Worm (Caenorhabditis elegans) whole organism, mixed stage, embryonic: ENCODE measurements around the gene K05G3.2.

ENCODE experiments used
- mab-5 ChIP-seq: fragments of 150-350 bp; optimal IDR thresholded peaks from 2 replicates; lab custom pipeline; 2014; ENCODE audit warnings: missing biosample characterization, missing genetic modification characterization
- nhr-28 ChIP-seq: fragments of 150-350 bp; optimal IDR thresholded peaks from 2 replicates; lab custom pipeline; 2014; ENCODE audit warnings: missing biosample characterization, missing genetic modification characterization
- unc-62 ChIP-seq: fragments of 150-350 bp; optimal IDR thresholded peaks from 2 replicates; lab custom pipeline; 2014; ENCODE audit warnings: missing biosample characterization, missing genetic modification reagents, missing genetic modification characterization

DNA sequence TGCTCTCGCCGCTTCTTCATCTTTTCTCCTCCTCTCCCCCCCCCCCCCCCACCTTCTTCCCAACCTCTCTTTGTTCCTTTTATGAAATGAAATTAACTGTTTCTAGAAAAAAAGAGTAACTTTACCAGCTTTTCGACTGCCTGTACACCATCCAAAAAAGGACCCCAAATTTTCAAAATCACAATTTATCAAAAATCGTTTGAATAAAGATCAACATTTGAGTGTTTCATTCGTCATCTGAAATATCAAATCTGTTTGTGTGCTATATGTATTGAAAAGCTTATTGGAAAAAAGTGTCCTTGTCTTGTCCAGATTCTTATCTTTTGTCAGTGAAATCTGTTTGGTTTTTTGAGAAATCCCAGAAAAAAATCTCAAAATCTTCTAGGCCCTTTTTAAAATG, 43.6 kb upstream of the K05G3.2 start:
- TF ChIP-seq unc-62 (GFP tag; lab: Kevin White, UChicago) = no peak
- no peak for TF ChIP-seq mab-5 (tag; lab: Kevin White, UChicago)
- TF ChIP-seq nhr-28 (tag; lab: Kevin White, UChicago) = no peak
